Worm (Caenorhabditis elegans): ENCODE data around the gene C50D2.6.

DNA sequence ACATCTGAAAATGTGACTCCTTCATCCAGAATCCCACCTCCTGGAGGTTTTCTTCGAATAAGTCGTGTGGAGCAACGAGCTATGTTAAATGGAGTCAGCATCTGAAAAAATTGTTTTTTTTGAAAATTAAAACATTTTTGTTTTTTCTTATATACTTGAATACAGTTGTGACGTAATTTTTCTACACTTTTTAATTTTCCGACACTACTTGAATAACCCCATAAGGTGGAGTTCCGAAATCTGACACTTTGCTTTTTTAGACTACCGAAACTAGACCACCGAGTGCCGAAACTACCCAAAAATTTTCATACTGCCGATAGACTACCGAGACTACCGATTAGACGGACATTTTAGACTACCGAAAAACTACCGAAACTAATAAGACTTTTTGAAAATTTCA lies 7.2 kb downstream of the C50D2.6 start, which contains the start of gene mcat-1:
- no peak for TF ChIP-seq lsy-2 (tag; optimal IDR thresholded peaks at IDR 0.05)
- TF ChIP-seq nhr-76 (tag; optimal IDR thresholded peaks at IDR 0.05) = no peak
- no peak for TF ChIP-seq nhr-28 (tag; optimal IDR thresholded peaks at IDR 0.05)
